Fruit fly (Drosophila melanogaster) whole organism, wandering third instar larva: ENCODE measurements around the gene Cht7.

ENCODE experiments used
- CG9705 ChIP-seq: fragments of 200-800 bp; sonication (Bioruptor generic); optimal IDR thresholded peaks from 2 replicates; lab custom pipeline; 2018; ENCODE audit warnings: missing biosample characterization, mild to moderate bottlenecking, missing genetic modification characterization
- CrebA ChIP-seq: fragments of 200-800 bp; sonication (Bioruptor generic); optimal IDR thresholded peaks from 2 replicates; lab custom pipeline; 2016; ENCODE audit warnings: missing biosample characterization, mild to moderate bottlenecking, missing genetic modification characterization, borderline replicate concordance
- Dfd ChIP-seq: fragments of >200 bp; optimal IDR thresholded peaks from 2 replicates; lab custom pipeline; 2017; ENCODE audit warnings: missing biosample characterization, missing genetic modification characterization
- N ChIP-seq: fragments of >200 bp; optimal IDR thresholded peaks from 2 replicates; lab custom pipeline; 2018; ENCODE audit warnings: missing biosample characterization, missing external identifiers, missing genetic modification characterization
- Sp1 ChIP-seq: fragments of 200-800 bp; sonication (Bioruptor generic); optimal IDR thresholded peaks from 3 replicates; lab custom pipeline; 2019; ENCODE audit warnings: missing biosample characterization, mild to moderate bottlenecking, missing genetic modification characterization, moderate library complexity
- ey ChIP-seq: fragments of 200-800 bp; sonication (Bioruptor generic); optimal IDR thresholded peaks from 2 replicates; lab custom pipeline; 2016; ENCODE audit warnings: missing biosample characterization, missing genetic modification characterization
- fru ChIP-seq: fragments of 200-800 bp; sonication (Bioruptor generic); optimal IDR thresholded peaks from 3 replicates; lab custom pipeline; 2016; ENCODE audit warnings: missing biosample characterization, mild to moderate bottlenecking, missing genetic modification characterization
- psq ChIP-seq: fragments of 200-800 bp; sonication (Bioruptor generic); optimal IDR thresholded peaks from 3 replicates; lab custom pipeline; 2017; ENCODE audit warnings: missing biosample characterization, mild to moderate bottlenecking, missing genetic modification characterization, moderate library complexity
- sage ChIP-seq: fragments of 200-800 bp; sonication (Bioruptor generic); optimal IDR thresholded peaks from 2 replicates; lab custom pipeline; 2016; ENCODE audit warnings: missing biosample characterization, mild to moderate bottlenecking, missing genetic modification characterization
- sv ChIP-seq: fragments of 200-800 bp; sonication (Bioruptor generic); optimal IDR thresholded peaks from 3 replicates; lab custom pipeline; 2016; ENCODE audit warnings: missing biosample characterization, missing genetic modification characterization
- tai ChIP-seq: sonication (Bioruptor generic); optimal IDR thresholded peaks from 2 replicates; lab custom pipeline; 2016; ENCODE audit warnings: missing biosample characterization, missing genetic modification characterization
- usp ChIP-seq: fragments of >200 bp; optimal IDR thresholded peaks from 2 replicates; lab custom pipeline; 2017; ENCODE audit warnings: missing biosample characterization, missing genetic modification characterization

- TF ChIP-seq fru (GFP tag; lab: Kevin White, UChicago) (no peak), psq (GFP tag; lab: Kevin White, UChicago) (no peak), usp (GFP tag; lab: Kevin White, UChicago) (no peak), ey (no peak), tai (GFP tag; lab: Kevin White, UChicago) (no peak), CrebA (no peak), sage (no peak), Dfd (no peak), sv (no peak), N (GFP tag; lab: Kevin White, UChicago) (no peak), Sp1 (GFP tag; lab: Kevin White, UChicago) (no peak), CG9705 (GFP tag; lab: Kevin White, UChicago) (no peak)
These were observed 612 bp downstream of the Cht7 start for dm6 chr3L:3106146-3106545.
